Worm (Caenorhabditis elegans) whole organism, late embryonic: Measurements from ENCODE around the gene swsn-1.

Experiments
- T23F11.4 ChIP-seq: fragments of 200-800 bp; sonication (Bioruptor generic); optimal IDR thresholded peaks from 2 replicates; lab custom pipeline; 2018; ENCODE audit warnings: mild to moderate bottlenecking, missing genetic modification characterization, missing compliant biosample characterization
- dve-1 ChIP-seq: sonication (generic microtip); optimal IDR thresholded peaks from 2 replicates; lab custom pipeline; 2017; ENCODE audit warnings: antibody characterized with exemption, mild to moderate bottlenecking, missing genetic modification characterization, missing compliant biosample characterization
- hlh-13 ChIP-seq: fragments of 200-800 bp; sonication (Bioruptor generic); optimal IDR thresholded peaks from 2 replicates; lab custom pipeline; 2018; ENCODE audit warnings: mild to moderate bottlenecking, missing genetic modification characterization, missing compliant biosample characterization
- hlh-8 ChIP-seq: sonication (generic microtip); optimal IDR thresholded peaks from 2 replicates; lab custom pipeline; 2016; ENCODE audit warnings: missing genotype, missing genetic modification characterization, missing compliant biosample characterization
- madf-2 ChIP-seq: sonication (generic microtip); optimal IDR thresholded peaks from 2 replicates; lab custom pipeline; 2017; ENCODE audit warnings: missing genetic modification characterization, missing compliant biosample characterization
- pag-3 ChIP-seq: sonication (generic microtip); optimal IDR thresholded peaks from 2 replicates; lab custom pipeline; 2016; ENCODE audit warnings: missing compliant biosample characterization, missing genetic modification characterization, borderline replicate concordance
- pqm-1 ChIP-seq: sonication (generic microtip); optimal IDR thresholded peaks from 2 replicates; lab custom pipeline; 2016; ENCODE audit warnings: missing genetic modification characterization, missing compliant biosample characterization
- sox-4 ChIP-seq: sonication (generic microtip); optimal IDR thresholded peaks from 2 replicates; lab custom pipeline; 2017; ENCODE audit warnings: mild to moderate bottlenecking, missing genetic modification characterization, inconsistent platforms, missing compliant biosample characterization

DNA sequence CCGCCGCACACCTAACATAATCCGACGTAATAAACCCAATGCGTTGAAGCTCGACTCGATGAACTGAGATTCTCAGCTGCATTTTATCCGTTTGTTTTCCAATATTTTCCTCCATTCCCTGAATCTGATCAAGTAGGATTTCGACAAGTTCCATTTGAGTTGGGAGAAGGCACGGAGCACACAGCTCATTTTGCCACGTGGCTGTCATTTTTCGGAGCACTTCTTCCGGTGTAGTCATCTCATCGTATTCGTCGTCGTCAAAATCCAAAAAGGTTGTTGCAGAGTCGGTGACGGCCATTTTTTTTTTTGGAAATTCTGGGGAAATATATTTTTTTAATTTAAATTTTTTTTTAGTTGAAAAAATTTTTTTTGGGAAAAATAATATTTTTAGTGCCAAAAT is 11.9 kb downstream of the swsn-1 start, which contains the start of gene sld-5:
- TF ChIP-seq pqm-1 (tag; lab: Kevin White, UChicago), result no peak
- no peak for TF ChIP-seq hlh-8 (tag; lab: Kevin White, UChicago)
- no peak for TF ChIP-seq pag-3 (tag; lab: Kevin White, UChicago)
- no peak for TF ChIP-seq T23F11.4
- TF ChIP-seq madf-2 (tag; lab: Kevin White, UChicago), result no peak
- no peak for TF ChIP-seq sox-4 (tag; lab: Kevin White, UChicago)
- TF ChIP-seq hlh-13 (GFP tag; lab: Kevin White, UChicago), result no peak
- TF ChIP-seq dve-1 (tag; lab: Kevin White, UChicago), result no peak
